Fruit fly (Drosophila melanogaster): ENCODE data around the gene CG9689.

DNA sequence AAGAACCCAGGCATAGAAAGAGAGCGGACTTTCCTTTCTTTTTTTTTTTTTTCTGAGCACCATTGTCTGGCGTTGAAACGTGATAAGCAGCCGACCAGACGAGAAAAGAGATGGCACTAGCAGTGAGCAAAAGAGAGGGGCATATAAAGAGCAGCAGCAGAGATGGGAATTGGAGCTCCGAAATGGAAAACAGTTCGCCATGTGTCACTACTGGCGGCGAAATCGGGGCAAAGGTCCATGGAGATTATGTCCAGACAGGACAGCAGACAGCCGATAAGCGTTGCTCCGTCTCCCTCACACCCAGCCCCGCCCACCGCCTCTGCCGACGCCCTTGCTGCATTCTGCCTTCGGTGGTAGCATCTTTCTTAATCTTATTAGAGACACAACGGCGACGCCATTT is 48.7 kb upstream of the CG9689 start:
- TF ChIP-seq ttk (optimal IDR thresholded peaks at IDR 0.05), result no peak
- no peak for TF ChIP-seq insv (optimal IDR thresholded peaks at IDR 0.05)
- no peak for TF ChIP-seq psq (optimal IDR thresholded peaks at IDR 0.05)
- TF ChIP-seq h (optimal IDR thresholded peaks at IDR 0.05), result no peak
- TF ChIP-seq Myc (optimal IDR thresholded peaks at IDR 0.05), result no peak
- no peak for TF ChIP-seq Sin3A (optimal IDR thresholded peaks at IDR 0.05)
